Fruit fly (Drosophila melanogaster) S2 (cell line): ENCODE results near the gene CG7551.

Experiments used
- CG8478 ChIP-seq: fragments of >200 bp; optimal IDR thresholded peaks from 2 replicates; lab custom pipeline; 2018
- CTCF ChIP-seq, 2 experiments: fragments of >200 bp; optimal IDR thresholded peaks; 2 replicates each; lab custom pipeline; 2018

DNA sequence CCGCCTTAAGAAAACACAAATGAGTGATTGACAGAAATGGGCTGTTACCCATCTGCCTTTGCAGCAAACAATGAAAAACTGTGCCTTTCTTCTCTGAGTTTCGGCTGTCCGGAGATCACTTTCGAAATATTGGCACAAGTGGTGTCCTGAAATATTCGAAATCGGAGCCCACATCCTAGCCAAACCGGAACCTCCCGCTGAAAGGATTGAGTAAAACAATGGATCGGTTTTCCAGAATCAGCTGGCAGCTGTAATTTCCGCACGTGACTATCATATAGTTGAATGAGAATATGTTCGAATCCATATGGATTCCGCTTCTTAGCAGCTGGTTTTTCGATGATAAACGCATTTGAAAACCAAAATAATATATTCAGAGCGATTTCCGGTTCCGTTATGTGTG is 24.2 kb upstream of the CG7551 start:
- TF ChIP-seq CTCF (optimal IDR thresholded peaks at IDR 0.05; lab: Kevin White, UChicago) (no peak), CG8478 (no peak)
